Fruit fly (Drosophila melanogaster) whole organism, embryonic: ENCODE results near the gene IntS9.

Experiments
- Atf6 ChIP-seq: fragments of 200-800 bp; sonication (Bioruptor generic); IDR thresholded peaks from 2 replicates; pipeline ENCODE4 v1.3.6; 2022; ENCODE audit warnings: missing biosample characterization, missing genetic modification characterization
- BtbVII ChIP-seq: fragments of 200-800 bp; sonication (Bioruptor generic); optimal IDR thresholded peaks from 3 replicates; lab custom pipeline; 2017; ENCODE audit warnings: missing biosample characterization, mild to moderate bottlenecking, missing genetic modification characterization
- C15 ChIP-seq: fragments of 200-800 bp; sonication (Bioruptor generic); IDR thresholded peaks from 3 replicates; pipeline ENCODE4 v1.3.6; 2022; ENCODE audit warnings: missing biosample characterization, missing genetic modification characterization
- CG11398 ChIP-seq: fragments of 200-800 bp; sonication (Bioruptor generic); optimal IDR thresholded peaks from 2 replicates; lab custom pipeline; 2016; ENCODE audit warnings: missing biosample characterization, missing genetic modification characterization
- CG11456 ChIP-seq: fragments of 200-800 bp; sonication (Bioruptor generic); IDR thresholded peaks from 3 replicates; pipeline ENCODE4 v1.3.6; 2022; ENCODE audit warnings: missing biosample characterization, missing genetic modification characterization
- CG11723 ChIP-seq: fragments of 200-800 bp; sonication (Bioruptor generic); optimal IDR thresholded peaks from 2 replicates; lab custom pipeline; 2017; ENCODE audit warnings: missing biosample characterization, mild to moderate bottlenecking, missing genetic modification characterization
- CG12155 ChIP-seq: fragments of 200-800 bp; sonication (Bioruptor generic); optimal IDR thresholded peaks from 3 replicates; lab custom pipeline; 2016; ENCODE audit warnings: missing biosample characterization, missing genetic modification characterization
- CG1602 ChIP-seq: fragments of 200-800 bp; sonication (Bioruptor generic); optimal IDR thresholded peaks from 3 replicates; lab custom pipeline; 2016; ENCODE audit warnings: missing biosample characterization, missing genetic modification characterization
- CG1647 ChIP-seq: fragments of 200-800 bp; sonication (Bioruptor generic); optimal IDR thresholded peaks from 3 replicates; lab custom pipeline; 2016; ENCODE audit warnings: missing biosample characterization, missing genetic modification characterization
- CG16815 ChIP-seq: fragments of 200-800 bp; sonication (Bioruptor generic); optimal IDR thresholded peaks from 3 replicates; lab custom pipeline; 2017; ENCODE audit warnings: missing biosample characterization, mild to moderate bottlenecking, missing genetic modification characterization
- CG17802 ChIP-seq: fragments of 200-800 bp; sonication (Bioruptor generic); optimal IDR thresholded peaks from 2 replicates; lab custom pipeline; 2018; ENCODE audit warnings: missing biosample characterization, mild to moderate bottlenecking, missing genetic modification characterization, moderate library complexity
- CG2120 ChIP-seq: fragments of 200-800 bp; sonication (Bioruptor generic); optimal IDR thresholded peaks from 3 replicates; lab custom pipeline; 2016; ENCODE audit warnings: missing biosample characterization, missing genetic modification characterization
- CG33557 ChIP-seq: fragments of 200-800 bp; sonication (Bioruptor generic); optimal IDR thresholded peaks from 2 replicates; lab custom pipeline; 2019; ENCODE audit warnings: missing biosample characterization, mild to moderate bottlenecking, missing genetic modification characterization, moderate library complexity
- CG3995 ChIP-seq: fragments of 200-800 bp; sonication (Bioruptor generic); optimal IDR thresholded peaks from 3 replicates; lab custom pipeline; 2016; ENCODE audit warnings: missing biosample characterization, missing genetic modification characterization
- CG4617 ChIP-seq: fragments of 200-800 bp; sonication (Bioruptor generic); optimal IDR thresholded peaks from 3 replicates; lab custom pipeline; 2016; ENCODE audit warnings: missing biosample characterization, missing genetic modification characterization, borderline replicate concordance
- CG6272 ChIP-seq: fragments of 200-800 bp; sonication (Bioruptor generic); IDR thresholded peaks from 2 replicates; pipeline ENCODE4 v1.3.6; 2022; ENCODE audit warnings: missing biosample characterization, missing genetic modification characterization
- CG8290 ChIP-seq, 3 experiments: fragments of 200-800 bp; sonication (Bioruptor generic); optimal IDR thresholded peaks; 2 replicates each; lab custom pipeline; 2016 to 2019; ENCODE audit warnings: missing biosample characterization in 3 of 3, missing genetic modification characterization in 3 of 3, mild to moderate bottlenecking in 2 of 3, moderate library complexity in 1 of 3
- CG8944 ChIP-seq: fragments of 200-800 bp; sonication (Bioruptor generic); optimal IDR thresholded peaks from 3 replicates; lab custom pipeline; 2016; ENCODE audit warnings: missing biosample characterization, missing genetic modification characterization
- CoRest ChIP-seq: fragments of 200-800 bp; sonication (Bioruptor generic); optimal IDR thresholded peaks from 3 replicates; lab custom pipeline; 2018; ENCODE audit warnings: missing biosample characterization, mild to moderate bottlenecking, missing genetic modification characterization, moderate library complexity
- D19A ChIP-seq: fragments of 200-800 bp; optimal IDR thresholded peaks from 3 replicates; lab custom pipeline; 2019; ENCODE audit warnings: missing biosample characterization, mild to moderate bottlenecking, missing genetic modification characterization, moderate library complexity
- Deaf1 ChIP-seq: fragments of 200-800 bp; optimal IDR thresholded peaks from 3 replicates; lab custom pipeline; 2019; ENCODE audit warnings: missing biosample characterization, mild to moderate bottlenecking, missing genetic modification characterization, moderate library complexity
- Dll ChIP-seq: fragments of 200-800 bp; sonication (Bioruptor generic); IDR thresholded peaks from 4 replicates; pipeline ENCODE4 v1.3.6; 2022; ENCODE audit warnings: missing biosample characterization, missing genetic modification characterization; ENCODE audit not compliant: partially characterized antibody
- Dref ChIP-seq: fragments of 200-800 bp; sonication (Bioruptor generic); IDR thresholded peaks from 2 replicates; pipeline ENCODE4 v1.3.6; 2022; ENCODE audit warnings: missing biosample characterization, missing genetic modification characterization
- Drgx ChIP-seq: fragments of 200-800 bp; sonication (Bioruptor generic); IDR thresholded peaks from 2 replicates; pipeline ENCODE4 v1.3.6; 2022; ENCODE audit warnings: missing biosample characterization, missing genetic modification characterization
- Ets97D ChIP-seq: fragments of 200-800 bp; sonication (Bioruptor generic); optimal IDR thresholded peaks from 3 replicates; lab custom pipeline; 2016; ENCODE audit warnings: missing biosample characterization, missing genetic modification characterization
- HLH4C ChIP-seq: fragments of 200-800 bp; sonication (Bioruptor generic); IDR thresholded peaks from 3 replicates; pipeline ENCODE4 v1.3.6; 2022; ENCODE audit warnings: missing biosample characterization, missing genetic modification characterization; ENCODE audit not compliant: partially characterized antibody
- Hand ChIP-seq: fragments of 200-800 bp; sonication (Bioruptor generic); optimal IDR thresholded peaks from 2 replicates; lab custom pipeline; 2017; ENCODE audit warnings: mild to moderate bottlenecking, missing biosample characterization, missing genetic modification reagents, missing genetic modification characterization
- Lhr ChIP-seq: fragments of 200-800 bp; sonication (Bioruptor generic); optimal IDR thresholded peaks from 3 replicates; lab custom pipeline; 2017; ENCODE audit warnings: mild to moderate bottlenecking, missing biosample characterization, missing genetic modification reagents, missing genetic modification characterization
- Mes4 ChIP-seq: fragments of 200-800 bp; sonication (Bioruptor generic); optimal IDR thresholded peaks from 2 replicates; lab custom pipeline; 2016; ENCODE audit warnings: missing biosample characterization, missing genetic modification characterization
- NC2α ChIP-seq: fragments of 200-800 bp; sonication (Bioruptor generic); optimal IDR thresholded peaks from 2 replicates; lab custom pipeline; 2016; ENCODE audit warnings: missing biosample characterization, missing genetic modification characterization
- Poxn ChIP-seq: fragments of 200-800 bp; sonication (Bioruptor generic); IDR thresholded peaks from 2 replicates; pipeline ENCODE4 v1.3.6; 2022; ENCODE audit warnings: missing biosample characterization, missing genetic modification characterization
- Usf ChIP-seq: fragments of 200-800 bp; sonication (Bioruptor generic); optimal IDR thresholded peaks from 2 replicates; lab custom pipeline; 2017; ENCODE audit warnings: missing genotype, missing biosample characterization, missing genetic modification characterization
- ara ChIP-seq: fragments of 200-800 bp; sonication (Bioruptor generic); IDR thresholded peaks from 2 replicates; pipeline ENCODE4 v1.3.6; 2022; ENCODE audit warnings: missing biosample characterization, missing genetic modification characterization
- caup ChIP-seq: fragments of 200-800 bp; sonication (Bioruptor generic); optimal IDR thresholded peaks from 3 replicates; lab custom pipeline; 2017; ENCODE audit warnings: missing biosample characterization, mild to moderate bottlenecking, missing genetic modification characterization, moderate library complexity; ENCODE audit not compliant: severe bottlenecking
- chinmo ChIP-seq: fragments of 200-800 bp; sonication (Bioruptor generic); IDR thresholded peaks from 4 replicates; pipeline ENCODE4 v1.3.6; 2022; ENCODE audit warnings: missing biosample characterization, missing genetic modification characterization; ENCODE audit not compliant: partially characterized antibody
- en ChIP-seq: fragments of 200-800 bp; sonication (Bioruptor generic); optimal IDR thresholded peaks from 2 replicates; lab custom pipeline; 2016; ENCODE audit warnings: missing biosample characterization, missing genetic modification characterization
- fd96Cb ChIP-seq: fragments of 200-800 bp; sonication (Bioruptor generic); optimal IDR thresholded peaks from 2 replicates; lab custom pipeline; 2018; ENCODE audit warnings: missing biosample characterization, mild to moderate bottlenecking, missing genetic modification characterization, moderate library complexity
- gro ChIP-seq: fragments of 200-800 bp; sonication (Bioruptor generic); optimal IDR thresholded peaks from 2 replicates; lab custom pipeline; 2016; ENCODE audit warnings: missing biosample characterization, missing genetic modification characterization
- jigr1 ChIP-seq: fragments of 200-800 bp; sonication (Bioruptor generic); IDR thresholded peaks from 3 replicates; pipeline ENCODE4 v1.3.6; 2022; ENCODE audit warnings: missing biosample characterization, missing genetic modification characterization
- lab ChIP-seq: fragments of 200-800 bp; sonication (Bioruptor generic); optimal IDR thresholded peaks from 3 replicates; lab custom pipeline; 2017; ENCODE audit warnings: missing biosample characterization, missing genetic modification characterization, mild to moderate bottlenecking, moderate library complexity, missing genetic modification reagents
- org-1 ChIP-seq: fragments of 200-800 bp; sonication (Bioruptor generic); optimal IDR thresholded peaks from 2 replicates; lab custom pipeline; 2017; ENCODE audit warnings: missing biosample characterization, missing genetic modification characterization
- pan ChIP-seq, 4 experiments: fragments of >200 bp in 3 of 4; fragments of 200-800 bp in 1 of 4; sonication (Bioruptor generic) in 1 of 4; optimal IDR thresholded peaks in 3 of 4; IDR thresholded peaks in 1 of 4; 2 replicates each; pipeline versions ENCODE4 v1.3.6 to Lab custom; 2017 to 2022; ENCODE audit warnings: missing biosample characterization in 2 of 4, missing genetic modification characterization in 2 of 4, mixed read lengths in 1 of 4
- phol ChIP-seq: fragments of 200-800 bp; sonication (Bioruptor generic); optimal IDR thresholded peaks from 3 replicates; lab custom pipeline; 2018; ENCODE audit warnings: missing biosample characterization, mild to moderate bottlenecking, missing genetic modification characterization, moderate library complexity
- pzg ChIP-seq: fragments of 200-800 bp; sonication (Bioruptor generic); optimal IDR thresholded peaks from 3 replicates; lab custom pipeline; 2018; ENCODE audit warnings: missing biosample characterization, mild to moderate bottlenecking, missing genetic modification characterization, moderate library complexity
- ranshi ChIP-seq: fragments of 200-800 bp; sonication (Bioruptor generic); IDR thresholded peaks from 2 replicates; pipeline ENCODE4 v1.3.6; 2022; ENCODE audit warnings: missing biosample characterization, missing genetic modification characterization
- sc ChIP-seq, 3 experiments: fragments of >200 bp in 2 of 3; fragments of 200-800 bp in 1 of 3; sonication (Bioruptor generic) in 1 of 3; optimal IDR thresholded peaks; 2 replicates in 2 of 3; 3 replicates in 1 of 3; lab custom pipeline; 2017; ENCODE audit warnings: mild to moderate bottlenecking in 1 of 3, missing biosample characterization in 1 of 3, missing genetic modification characterization in 1 of 3, missing genetic modification reagents in 1 of 3
- sens ChIP-seq: fragments of 200-800 bp; sonication (Bioruptor generic); peaks from one replicate; lab custom pipeline; 2016; ENCODE audit warnings: missing biosample characterization, missing genetic modification characterization
- sima ChIP-seq: fragments of 200-800 bp; sonication (Bioruptor generic); optimal IDR thresholded peaks from 2 replicates; lab custom pipeline; 2016; ENCODE audit warnings: missing biosample characterization, missing genetic modification characterization

IntS9 gene

dm6 chr3L:16105528-16105927 is at the start of gene IntS9, which contains the start of gene CG43295 (continued):
- TF ChIP-seq lab = no peak
- peak; percentile 81 for TF ChIP-seq CG12155 (GFP tag; lab: Kevin White, UChicago)
- peak; percentile 82 for TF ChIP-seq Mes4 (GFP tag; lab: Kevin White, UChicago)
- TF ChIP-seq CG17802 (tag; lab: Kevin White, UChicago) = peak; percentile 64
- peak; percentile 82 for TF ChIP-seq Atf6
- TF ChIP-seq pan (optimal IDR thresholded peaks at IDR 0.05; lab: Kevin White, UChicago) = no peak
- TF ChIP-seq pan (GFP tag; optimal IDR thresholded peaks at IDR 0.05 in 1 of 2, IDR thresholded peaks at IDR 0.05 in 1 of 2) = peak in 1 of 2 experiments; percentile 90
- peak; percentile 77 for TF ChIP-seq CG6272 (GFP tag; lab: Robert Waterston, UW)
- peak; percentile 66 for TF ChIP-seq CG8290 (GFP tag; optimal IDR thresholded peaks at IDR 0.05; lab: Kevin White, UChicago)
- TF ChIP-seq CG8290 (tag; optimal IDR thresholded peaks at IDR 0.05; lab: Kevin White, UChicago) = no peak
- TF ChIP-seq CG8944 (GFP tag; lab: Kevin White, UChicago) = peak; percentile 86
- TF ChIP-seq CG1602 (GFP tag; lab: Kevin White, UChicago) = peak; percentile 81
- 0 out of 3 replicates have a peak, but pooled peaks have one; percentile 49 for TF ChIP-seq HLH4C
- TF ChIP-seq sens (GFP tag; lab: Kevin White, UChicago) = peak; percentile 99
- peak; percentile 75 for TF ChIP-seq org-1
- peak; percentile 55 for TF ChIP-seq CG3995 (GFP tag; lab: Kevin White, UChicago)
- TF ChIP-seq fd96Cb (tag; lab: Kevin White, UChicago) = peak; percentile 75
- peak; percentile 80 for TF ChIP-seq CG11456 (GFP tag; lab: Robert Waterston, UW)
- TF ChIP-seq Dll (GFP tag; lab: Robert Waterston, UW) = 0 out of 4 replicates have a peak, but pooled peaks have one; percentile 25
- peak; percentile 79 for TF ChIP-seq NC2α
- peak; percentile 74 for TF ChIP-seq caup (GFP tag; lab: Kevin White, UChicago)
- peak; percentile 48 for TF ChIP-seq Lhr (GFP tag; lab: Kevin White, UChicago)
- TF ChIP-seq sc (optimal IDR thresholded peaks at IDR 0.05; lab: Kevin White, UChicago) = no peak
- peak; percentile 55 for TF ChIP-seq sc (GFP tag; optimal IDR thresholded peaks at IDR 0.05; lab: Kevin White, UChicago)
- TF ChIP-seq Hand (GFP tag; lab: Kevin White, UChicago) = no peak
- peak; percentile 77 for TF ChIP-seq CG4617
- peak; percentile 71 for TF ChIP-seq Ets97D (GFP tag; lab: Kevin White, UChicago)
- TF ChIP-seq ranshi (GFP tag; lab: Robert Waterston, UW) = peak; percentile 85
- no peak for TF ChIP-seq Deaf1 (tag; lab: Kevin White, UChicago)
- TF ChIP-seq CG33557 (GFP tag; lab: Kevin White, UChicago) = peak; percentile 63
- no peak for TF ChIP-seq D19A (tag; lab: Kevin White, UChicago)
- TF ChIP-seq CG2120 (GFP tag; lab: Kevin White, UChicago) = peak; percentile 90
- peak; percentile 84 for TF ChIP-seq phol (tag; lab: Kevin White, UChicago)
- TF ChIP-seq jigr1 = peak; percentile 56; the same call in 2 of the 3 replicates
- peak; percentile 64 for TF ChIP-seq Usf (GFP tag; lab: Kevin White, UChicago)
- TF ChIP-seq Drgx (GFP tag; lab: Robert Waterston, UW) = peak; percentile 84
- peak; percentile 26; the same call in 1 of the 2 replicates for TF ChIP-seq Dref (GFP tag; lab: Robert Waterston, UW)
- TF ChIP-seq CG11398 (GFP tag; lab: Kevin White, UChicago) = peak; percentile 81
- TF ChIP-seq C15 (GFP tag; lab: Robert Waterston, UW) = peak; percentile 38; the same call in 1 of the 3 replicates
- 0 out of 2 replicates have a peak, but pooled peaks have one; percentile 8 for TF ChIP-seq Poxn
- no peak for TF ChIP-seq CoRest (tag; lab: Kevin White, UChicago)
- TF ChIP-seq ara (GFP tag; lab: Robert Waterston, UW) = peak; percentile 87
- no peak for TF ChIP-seq CG11723
- peak; percentile 49 for TF ChIP-seq pzg
- no peak for TF ChIP-seq gro (GFP tag; lab: Kevin White, UChicago)
- peak; percentile 59 for TF ChIP-seq en
- peak; percentile 65 for TF ChIP-seq CG16815
- peak; percentile 25 for TF ChIP-seq sima (GFP tag; lab: Kevin White, UChicago)
- TF ChIP-seq BtbVII = no peak
- TF ChIP-seq CG1647 = peak; percentile 70
- 0 out of 4 replicates have a peak, but pooled peaks have one; percentile 32 for TF ChIP-seq chinmo
